Fruit fly (Drosophila melanogaster) whole organism, pupa: ENCODE data around the gene Cbl.

Source experiments
- CG10348 ChIP-seq: fragments of 200-800 bp; sonication (Bioruptor generic); IDR thresholded peaks from 2 replicates; pipeline ENCODE4 v1.3.6; 2022; ENCODE audit warnings: missing biosample characterization, missing genetic modification characterization
- CG12605 ChIP-seq: fragments of 200-800 bp; sonication (Bioruptor generic); IDR thresholded peaks from 2 replicates; pipeline ENCODE4 v1.3.6; 2022; ENCODE audit warnings: missing biosample characterization, missing genetic modification characterization
- CG13204 ChIP-seq: fragments of 200-800 bp; sonication (Bioruptor generic); optimal IDR thresholded peaks from 2 replicates; lab custom pipeline; 2018; ENCODE audit warnings: missing biosample characterization, mild to moderate bottlenecking, missing genetic modification characterization, moderate library complexity
- CG14655 ChIP-seq: fragments of 200-800 bp; sonication (Bioruptor generic); optimal IDR thresholded peaks from 3 replicates; lab custom pipeline; 2017; ENCODE audit warnings: mild to moderate bottlenecking, missing biosample characterization, missing genetic modification reagents, missing genetic modification characterization
- CG15710 ChIP-seq: fragments of 200-800 bp; sonication (Bioruptor generic); optimal IDR thresholded peaks from 2 replicates; lab custom pipeline; 2018; ENCODE audit warnings: missing biosample characterization, mild to moderate bottlenecking, missing genetic modification characterization, moderate library complexity
- CG17806 ChIP-seq: fragments of 200-800 bp; sonication (Bioruptor generic); optimal IDR thresholded peaks from 2 replicates; lab custom pipeline; 2018; ENCODE audit warnings: missing biosample characterization, mild to moderate bottlenecking, missing genetic modification characterization, moderate library complexity
- CG32121 ChIP-seq: fragments of 200-800 bp; sonication (Bioruptor generic); IDR thresholded peaks from 2 replicates; pipeline ENCODE4 v1.3.6; 2022; ENCODE audit warnings: missing biosample characterization, missing genetic modification characterization
- CG34367 ChIP-seq: fragments of 200-800 bp; sonication (Bioruptor generic); optimal IDR thresholded peaks from 2 replicates; lab custom pipeline; 2018; ENCODE audit warnings: missing biosample characterization, mild to moderate bottlenecking, missing genetic modification characterization
- CG4496 ChIP-seq: fragments of 200-800 bp; sonication (Bioruptor generic); IDR thresholded peaks from 3 replicates; pipeline ENCODE4 v1.3.6; 2022; ENCODE audit warnings: missing biosample characterization, missing genetic modification characterization
- CG8159 ChIP-seq: fragments of 200-800 bp; sonication (Bioruptor generic); optimal IDR thresholded peaks from 3 replicates; lab custom pipeline; 2018; ENCODE audit warnings: missing biosample characterization, mild to moderate bottlenecking, missing genetic modification characterization, moderate library complexity
- CG8301 ChIP-seq: fragments of 200-800 bp; sonication (Bioruptor generic); optimal IDR thresholded peaks from 2 replicates; lab custom pipeline; 2018; ENCODE audit warnings: missing biosample characterization, mild to moderate bottlenecking, missing genetic modification characterization
- CG9948 ChIP-seq: fragments of 200-800 bp; sonication (Bioruptor generic); optimal IDR thresholded peaks from 2 replicates; lab custom pipeline; 2018; ENCODE audit warnings: missing biosample characterization, mild to moderate bottlenecking, missing genetic modification characterization, moderate library complexity
- D1 ChIP-seq: fragments of 200-800 bp; sonication (Bioruptor generic); optimal IDR thresholded peaks from 2 replicates; lab custom pipeline; 2018; ENCODE audit warnings: missing biosample characterization, mild to moderate bottlenecking, missing genetic modification characterization, moderate library complexity
- EcR ChIP-seq: fragments of 200-800 bp; sonication (Bioruptor generic); optimal IDR thresholded peaks from 3 replicates; lab custom pipeline; 2019; ENCODE audit warnings: missing biosample characterization, missing genetic modification characterization, mild to moderate bottlenecking, moderate library complexity, missing genetic modification reagents
- Ets98B ChIP-seq: fragments of 200-800 bp; sonication (Bioruptor generic); IDR thresholded peaks from 2 replicates; pipeline ENCODE4 v1.3.6; 2022; ENCODE audit warnings: missing biosample characterization, missing genetic modification characterization
- Pif1A ChIP-seq: fragments of 200-800 bp; sonication (Bioruptor generic); optimal IDR thresholded peaks from 3 replicates; lab custom pipeline; 2016; ENCODE audit warnings: missing biosample characterization, missing genetic modification characterization
- Pif1B ChIP-seq: fragments of 200-800 bp; sonication (Bioruptor generic); optimal IDR thresholded peaks from 3 replicates; lab custom pipeline; 2016; ENCODE audit warnings: missing biosample characterization, missing genetic modification characterization
- Snoo ChIP-seq: fragments of 200-800 bp; sonication (Bioruptor generic); optimal IDR thresholded peaks from 3 replicates; lab custom pipeline; 2017; ENCODE audit warnings: missing biosample characterization, mild to moderate bottlenecking, missing genetic modification characterization, inconsistent platforms
- fd96Ca ChIP-seq: fragments of 200-800 bp; sonication (Bioruptor generic); IDR thresholded peaks from 3 replicates; pipeline ENCODE4 v1.3.6; 2022; ENCODE audit warnings: missing biosample characterization, missing genetic modification characterization
- gl ChIP-seq: fragments of 200-800 bp; sonication (Bioruptor generic); optimal IDR thresholded peaks from 2 replicates; lab custom pipeline; 2018; ENCODE audit warnings: missing biosample characterization, mild to moderate bottlenecking, missing genetic modification characterization
- rn ChIP-seq: fragments of 200-800 bp; sonication (Bioruptor generic); IDR thresholded peaks from 2 replicates; pipeline ENCODE4 v1.3.6; 2022; ENCODE audit warnings: missing biosample characterization, missing genetic modification characterization

The Cbl gene

DNA sequence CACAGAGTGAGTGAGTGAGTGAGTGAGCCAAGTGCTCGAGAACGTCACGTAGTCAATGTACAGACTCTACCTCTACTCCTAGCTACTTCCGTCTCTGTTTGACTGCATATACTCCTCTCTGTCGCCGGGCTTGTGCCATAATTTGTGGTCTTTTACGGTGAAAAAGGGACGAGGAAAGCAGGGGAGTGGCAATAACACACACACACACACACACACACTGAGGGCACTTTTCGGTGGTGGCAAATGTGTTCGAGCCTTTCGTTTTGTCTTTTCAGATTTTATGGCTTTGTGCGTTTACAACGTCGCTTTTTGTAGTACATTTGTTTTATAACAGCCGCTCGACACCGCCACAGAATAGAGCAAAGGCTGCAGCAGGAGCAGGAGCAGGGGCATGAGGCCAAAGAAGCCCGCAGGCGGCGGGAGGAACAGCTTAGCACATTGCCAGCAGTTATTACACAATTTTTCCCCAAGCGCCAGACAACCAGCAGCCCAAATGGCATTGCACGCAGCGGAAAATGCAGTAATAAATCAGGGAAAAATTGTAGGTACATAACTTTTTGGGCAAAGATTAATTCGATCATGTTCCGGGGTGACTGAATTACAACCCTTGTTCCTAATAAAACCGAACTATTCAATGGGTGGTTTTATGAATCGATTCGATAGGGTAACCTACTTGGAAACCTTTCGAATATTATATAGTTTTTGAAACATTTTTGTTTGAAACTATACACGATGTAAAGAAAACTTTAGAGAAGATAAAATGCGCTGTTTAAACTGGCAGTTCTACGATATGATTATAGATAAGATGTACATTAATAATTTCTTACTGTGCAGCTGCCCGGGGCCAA is 34.2 kb downstream of the Cbl start:
- TF ChIP-seq CG9948 (peak; percentile 68), CG4496 (GFP tag; lab: Robert Waterston, UW) (0 out of 3 replicates have a peak, but pooled peaks have one; percentile 35), Snoo (tag; lab: Kevin White, UChicago) (peak; percentile 40), CG14655 (GFP tag; lab: Kevin White, UChicago) (peak; percentile 84), Pif1B (GFP tag; lab: Kevin White, UChicago) (peak; percentile 32), CG10348 (GFP tag; lab: Robert Waterston, UW) (no peak), CG17806 (peak; percentile 63), gl (tag; lab: Kevin White, UChicago) (no peak), CG12605 (GFP tag; lab: Robert Waterston, UW) (no peak), CG13204 (GFP tag; lab: Kevin White, UChicago) (no peak), Pif1A (GFP tag; lab: Kevin White, UChicago) (peak; percentile 73), CG8301 (peak; percentile 72), CG32121 (GFP tag; lab: Robert Waterston, UW) (no peak), EcR (no peak), Ets98B (GFP tag; lab: Robert Waterston, UW) (no peak), CG15710 (tag; lab: Kevin White, UChicago) (peak; percentile 67), D1 (tag; lab: Kevin White, UChicago) (peak; percentile 5), fd96Ca (GFP tag; lab: Robert Waterston, UW) (0 out of 3 replicates have a peak, but pooled peaks have one; percentile 34), CG34367 (tag; lab: Kevin White, UChicago) (peak; percentile 39), rn (no peak), CG8159 (tag; lab: Kevin White, UChicago) (peak; percentile 81)
- TF ChIP-seq, all 21 proteins: peak for 13

DNA sequence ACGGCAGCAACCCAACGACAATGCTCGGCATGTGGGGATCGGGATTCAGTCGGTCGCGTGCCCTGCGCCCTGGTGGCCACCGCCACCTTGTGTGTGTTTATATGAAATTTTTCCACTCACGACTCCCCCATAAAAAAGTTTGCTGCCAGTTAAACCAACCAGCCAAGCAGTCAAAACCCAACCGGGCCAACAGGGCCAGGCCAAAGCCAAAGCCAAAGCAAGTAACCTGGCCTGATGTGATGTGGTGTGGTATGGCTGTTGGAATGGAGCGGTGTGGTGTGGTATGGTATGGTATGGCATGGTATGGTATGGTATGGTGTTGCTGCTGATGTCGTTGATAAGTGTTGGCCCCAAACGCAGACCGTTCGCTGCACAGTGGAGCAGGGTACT is 34.9 kb downstream of the Cbl start:
- peak; percentile 42 for TF ChIP-seq EcR
- TF ChIP-seq D1 (tag; lab: Kevin White, UChicago) = no peak
- TF ChIP-seq CG34367 (tag; lab: Kevin White, UChicago) = no peak
- TF ChIP-seq Ets98B (GFP tag; lab: Robert Waterston, UW) = peak; percentile 14; the same call in 1 of the 2 replicates
- no peak for TF ChIP-seq fd96Ca (GFP tag; lab: Robert Waterston, UW)
- no peak for TF ChIP-seq CG8301
- peak; percentile 15 for TF ChIP-seq CG13204 (GFP tag; lab: Kevin White, UChicago)

DNA sequence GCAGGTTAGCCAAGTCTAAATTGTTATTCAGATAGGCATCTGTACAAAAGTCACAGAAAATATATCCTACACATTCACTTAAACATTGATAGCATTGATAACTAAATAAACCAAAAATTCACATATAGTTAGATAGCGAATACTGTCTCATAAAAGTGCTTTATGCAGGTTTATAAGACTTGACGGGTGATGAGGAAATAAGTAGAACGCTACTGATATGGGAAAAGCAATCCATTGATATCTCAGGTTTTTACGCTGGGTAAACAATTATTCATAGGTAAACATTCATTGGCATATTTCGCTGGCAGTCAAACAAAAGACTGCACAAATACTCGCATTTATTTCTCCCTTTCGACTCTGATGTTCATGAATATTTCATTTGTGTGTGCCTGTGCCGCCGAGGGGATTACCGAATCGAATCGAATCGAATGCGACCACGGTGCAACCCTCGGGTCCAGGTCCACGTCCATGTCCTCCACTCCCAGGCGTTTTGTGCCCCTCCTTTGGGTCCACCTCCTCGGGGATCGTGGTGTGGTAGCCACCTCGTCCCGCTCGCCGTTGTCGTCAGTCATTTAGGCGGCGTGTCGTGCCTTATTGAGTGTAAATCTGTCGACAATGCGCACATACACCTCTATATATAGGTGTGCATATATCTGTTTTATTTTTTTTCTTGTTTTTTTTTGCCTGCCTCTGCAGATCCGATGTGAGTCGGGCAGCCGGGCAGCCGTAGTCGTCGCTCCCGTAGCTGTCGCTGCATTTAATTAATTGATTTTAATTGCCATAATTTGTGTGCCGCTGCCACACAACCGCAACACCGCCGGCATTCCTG is 35.5 kb downstream of the Cbl start:
- TF ChIP-seq CG32121 (GFP tag; lab: Robert Waterston, UW) (no peak), CG10348 (GFP tag; lab: Robert Waterston, UW) (no peak), CG4496 (GFP tag; lab: Robert Waterston, UW) (peak; percentile 40; the same call in 1 of the 3 replicates), CG12605 (GFP tag; lab: Robert Waterston, UW) (no peak), EcR (peak; percentile 67), CG8159 (tag; lab: Kevin White, UChicago) (peak; percentile 52), CG9948 (peak; percentile 37), CG8301 (peak; percentile 19), Pif1B (GFP tag; lab: Kevin White, UChicago) (no peak), Ets98B (GFP tag; lab: Robert Waterston, UW) (peak; percentile 33; the same call in 1 of the 2 replicates), CG17806 (peak; percentile 15), D1 (tag; lab: Kevin White, UChicago) (no peak), CG13204 (GFP tag; lab: Kevin White, UChicago) (peak; percentile 79), Pif1A (GFP tag; lab: Kevin White, UChicago) (peak; percentile 41), CG34367 (tag; lab: Kevin White, UChicago) (peak; percentile 11), gl (tag; lab: Kevin White, UChicago) (no peak), fd96Ca (GFP tag; lab: Robert Waterston, UW) (no peak; the same call in 2 of the 3 replicates), Snoo (tag; lab: Kevin White, UChicago) (peak; percentile 8), CG15710 (tag; lab: Kevin White, UChicago) (peak; percentile 26), CG14655 (GFP tag; lab: Kevin White, UChicago) (peak; percentile 40), rn (no peak)

DNA sequence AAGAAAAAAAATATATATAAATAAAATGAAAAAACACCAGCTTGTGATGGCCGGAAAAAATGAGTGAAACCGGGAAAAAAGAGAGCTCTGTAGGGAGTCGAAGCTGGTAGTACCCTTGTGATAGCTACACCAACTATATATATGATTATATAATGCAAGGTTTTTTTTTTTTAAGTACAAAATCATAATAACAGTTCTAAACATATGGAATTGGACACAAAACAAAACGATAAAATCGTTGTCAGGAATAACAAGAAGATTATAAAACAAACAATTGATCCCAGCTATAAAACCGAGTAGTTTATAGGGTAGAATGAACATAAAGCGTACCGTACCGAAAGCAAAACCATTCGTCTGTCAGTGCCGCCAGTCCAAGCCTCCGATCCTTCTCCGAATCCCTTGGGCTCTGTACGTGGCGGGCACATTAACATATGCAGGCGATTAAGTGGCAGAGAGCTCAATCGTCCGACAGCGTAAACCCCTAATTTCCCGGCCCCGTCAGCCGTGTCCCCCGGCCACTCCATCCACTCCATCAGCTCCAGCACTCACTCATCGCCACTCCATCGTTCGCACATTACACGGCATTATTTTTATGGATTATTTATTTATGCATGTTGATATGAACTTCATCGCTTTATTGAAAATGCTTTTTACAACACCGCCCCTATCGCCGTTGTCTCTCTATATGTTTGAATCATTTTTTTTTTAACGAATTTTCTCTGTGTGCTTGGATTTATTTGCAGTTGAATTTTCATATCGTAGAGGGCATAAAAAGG is 36.7 kb downstream of the Cbl start:
- TF ChIP-seq CG17806 (peak; percentile 35), CG9948 (peak; percentile 45), CG8159 (tag; lab: Kevin White, UChicago) (peak; percentile 67), CG10348 (GFP tag; lab: Robert Waterston, UW) (no peak), CG12605 (GFP tag; lab: Robert Waterston, UW) (no peak), CG34367 (tag; lab: Kevin White, UChicago) (peak; percentile 6), Pif1B (GFP tag; lab: Kevin White, UChicago) (peak; percentile 53), D1 (tag; lab: Kevin White, UChicago) (no peak), CG14655 (GFP tag; lab: Kevin White, UChicago) (no peak), Pif1A (GFP tag; lab: Kevin White, UChicago) (no peak), CG4496 (GFP tag; lab: Robert Waterston, UW) (no peak), Snoo (tag; lab: Kevin White, UChicago) (no peak), fd96Ca (GFP tag; lab: Robert Waterston, UW) (no peak), CG13204 (GFP tag; lab: Kevin White, UChicago) (no peak), gl (tag; lab: Kevin White, UChicago) (no peak), Ets98B (GFP tag; lab: Robert Waterston, UW) (no peak), CG15710 (tag; lab: Kevin White, UChicago) (peak; percentile 47)
